Fruit fly (Drosophila melanogaster) whole organism, adult: ENCODE data around the gene CG13458.

ENCODE experiments used
- CG11617 ChIP-seq: fragments of 200-800 bp; sonication (Bioruptor generic); optimal IDR thresholded peaks from 2 replicates; lab custom pipeline; 2017; ENCODE audit warnings: mild to moderate bottlenecking, missing biosample characterization, missing genetic modification reagents, missing genetic modification characterization
- CG14711 ChIP-seq: fragments of 200-800 bp; sonication (Bioruptor generic); optimal IDR thresholded peaks from 2 replicates; lab custom pipeline; 2018; ENCODE audit warnings: missing biosample characterization, mild to moderate bottlenecking, missing genetic modification characterization, moderate library complexity
- CG1620 ChIP-seq: fragments of 200-800 bp; sonication (Bioruptor generic); optimal IDR thresholded peaks from 2 replicates; lab custom pipeline; 2016; ENCODE audit warnings: missing biosample characterization, missing genetic modification characterization
- CG5204 ChIP-seq: fragments of 200-800 bp; sonication (Bioruptor generic); optimal IDR thresholded peaks from 2 replicates; lab custom pipeline; 2016; ENCODE audit warnings: missing biosample characterization, missing genetic modification characterization
- CG7101 ChIP-seq: fragments of 200-800 bp; sonication (Bioruptor generic); optimal IDR thresholded peaks from 2 replicates; lab custom pipeline; 2018; ENCODE audit warnings: missing biosample characterization, mild to moderate bottlenecking, missing genetic modification characterization, moderate library complexity
- Clk ChIP-seq: fragments of 200-800 bp; sonication (Bioruptor generic); optimal IDR thresholded peaks from 2 replicates; lab custom pipeline; 2017; ENCODE audit warnings: missing biosample characterization, missing genetic modification characterization
- Crg-1 ChIP-seq: fragments of 200-800 bp; sonication (Bioruptor generic); optimal IDR thresholded peaks from 2 replicates; lab custom pipeline; 2016; ENCODE audit warnings: missing biosample characterization, missing genetic modification characterization
- Hr96 ChIP-seq: fragments of 200-800 bp; sonication (Bioruptor generic); optimal IDR thresholded peaks from 2 replicates; lab custom pipeline; 2016; ENCODE audit warnings: missing biosample characterization, missing genetic modification characterization
- bab1 ChIP-seq: fragments of 200-800 bp; sonication (Bioruptor generic); optimal IDR thresholded peaks from 3 replicates; lab custom pipeline; 2019; ENCODE audit warnings: missing biosample characterization, mild to moderate bottlenecking, missing genetic modification characterization, moderate library complexity
- cic ChIP-seq: fragments of 200-800 bp; sonication (Bioruptor generic); optimal IDR thresholded peaks from 2 replicates; lab custom pipeline; 2017; ENCODE audit warnings: missing biosample characterization, mild to moderate bottlenecking, missing genetic modification characterization, moderate library complexity
- cnc ChIP-seq, 2 experiments: fragments of >200 bp; optimal IDR thresholded peaks; 2 replicates each; lab custom pipeline; 2017
- kay ChIP-seq: fragments of 200-800 bp; sonication (Bioruptor generic); peaks from one replicate; lab custom pipeline; 2016; ENCODE audit warnings: missing biosample characterization, missing genetic modification characterization, borderline replicate concordance
- pad ChIP-seq: fragments of 200-800 bp; sonication (Bioruptor generic); optimal IDR thresholded peaks from 3 replicates; lab custom pipeline; 2017; ENCODE audit warnings: missing biosample characterization, missing genetic modification characterization, mild to moderate bottlenecking, moderate library complexity, missing genetic modification reagents
- tj ChIP-seq: fragments of 200-800 bp; sonication (Bioruptor generic); optimal IDR thresholded peaks from 3 replicates; lab custom pipeline; 2017; ENCODE audit warnings: missing biosample characterization, mild to moderate bottlenecking, missing genetic modification characterization, moderate library complexity

DNA sequence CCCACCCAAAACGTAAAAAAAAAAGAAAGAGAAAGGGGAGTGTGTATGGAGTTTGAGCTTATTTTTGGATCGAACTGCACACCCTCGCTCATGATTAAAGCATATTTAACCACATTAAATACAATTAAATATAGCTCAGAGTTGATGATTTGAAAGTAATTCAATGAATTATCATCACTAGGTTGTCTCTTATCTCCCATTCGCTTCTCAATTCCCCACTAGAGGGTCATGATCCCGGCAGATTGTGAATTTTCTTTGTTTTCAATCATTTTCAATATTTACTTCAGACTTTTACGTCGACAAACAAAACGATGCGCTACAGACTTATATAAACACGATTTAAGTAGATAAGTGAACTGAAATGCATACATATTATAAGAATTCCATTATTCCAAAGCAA lies 37.0 kb upstream of the CG13458 start:
- TF ChIP-seq Clk (GFP tag; lab: Kevin White, UChicago) (no peak), kay (no peak), cnc (optimal IDR thresholded peaks at IDR 0.05; lab: Kevin White, UChicago) (no peak), bab1 (GFP tag; lab: Kevin White, UChicago) (no peak), cic (GFP tag; lab: Kevin White, UChicago) (no peak), pad (GFP tag; lab: Kevin White, UChicago) (no peak), CG1620 (GFP tag; lab: Kevin White, UChicago) (no peak), Crg-1 (no peak), tj (no peak), CG11617 (GFP tag; lab: Kevin White, UChicago) (no peak), Hr96 (GFP tag; lab: Kevin White, UChicago) (no peak), CG7101 (tag; lab: Kevin White, UChicago) (no peak), CG5204 (GFP tag; lab: Kevin White, UChicago) (no peak), CG14711 (no peak)
